Worm (Caenorhabditis elegans): Measurements from ENCODE around the gene CD4.11.

CD4.11 gene

DNA sequence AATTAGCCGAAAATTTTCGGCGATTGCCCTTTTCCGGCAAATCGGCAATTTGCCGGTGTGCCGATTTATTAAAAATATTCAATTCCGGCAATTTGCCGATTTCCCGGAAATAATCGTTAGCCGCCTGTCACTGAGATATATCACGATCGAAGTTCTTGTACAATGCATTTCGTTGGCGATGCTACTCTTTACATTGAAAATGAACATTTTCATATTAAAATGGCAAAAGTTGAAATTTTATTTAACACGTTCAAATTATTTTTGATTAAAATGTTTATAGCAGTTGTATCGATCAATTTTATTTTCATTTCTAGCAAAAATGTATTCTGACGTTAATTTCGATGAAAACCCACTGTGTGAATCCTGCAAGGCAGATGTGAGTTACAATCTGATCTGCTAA is 29.8 kb downstream of the CD4.11 start, which contains the start of gene M03E7.3:
M03E7.3 (plus strand) TSS at position 301 of the 400 bp plus-strand sequence.
- no peak for TF ChIP-seq ref-1 (GFP tag; conservative IDR thresholded peaks at IDR 0.05)
- no peak for TF ChIP-seq flt-1 (GFP tag; IDR thresholded peaks at IDR 0.05)
- TF ChIP-seq tab-1 (GFP tag; IDR thresholded peaks at IDR 0.05): no peak
- TF ChIP-seq klf-2 (GFP tag; conservative IDR thresholded peaks at IDR 0.05): no peak
- TF ChIP-seq T22C8.4 (GFP tag; IDR thresholded peaks at IDR 0.05): no peak
- no peak for TF ChIP-seq cog-1 (tag; optimal IDR thresholded peaks at IDR 0.05)

DNA sequence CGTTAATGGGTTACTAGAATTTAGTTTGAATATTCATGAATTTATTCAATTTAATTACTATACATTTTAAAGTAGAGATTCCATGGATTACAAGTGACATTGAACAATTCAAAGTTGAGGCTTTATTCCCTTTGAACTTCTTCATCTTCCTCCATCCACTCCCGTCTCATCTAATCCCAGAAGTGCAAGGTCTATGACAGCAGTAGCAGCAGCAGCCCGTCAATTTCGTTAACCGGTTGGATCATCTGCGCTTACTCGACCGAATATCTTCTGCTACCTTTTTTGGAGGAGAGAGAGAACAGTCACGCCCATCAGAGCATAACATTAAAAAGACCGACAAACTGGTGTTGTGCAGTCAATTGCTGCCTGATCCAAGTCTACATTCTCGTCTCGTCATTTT is 32.4 kb downstream of the CD4.11 start, which contains the start of gene M03E7.2:
M03E7.2 (plus strand) TSS at position 301 of the 400 bp plus-strand sequence.
- TF ChIP-seq flt-1 (GFP tag; IDR thresholded peaks at IDR 0.05) (no peak), T22C8.4 (GFP tag; IDR thresholded peaks at IDR 0.05) (no peak), cog-1 (tag; optimal IDR thresholded peaks at IDR 0.05) (no peak), tab-1 (GFP tag; IDR thresholded peaks at IDR 0.05) (no peak), klf-2 (GFP tag; conservative IDR thresholded peaks at IDR 0.05) (no peak)

DNA sequence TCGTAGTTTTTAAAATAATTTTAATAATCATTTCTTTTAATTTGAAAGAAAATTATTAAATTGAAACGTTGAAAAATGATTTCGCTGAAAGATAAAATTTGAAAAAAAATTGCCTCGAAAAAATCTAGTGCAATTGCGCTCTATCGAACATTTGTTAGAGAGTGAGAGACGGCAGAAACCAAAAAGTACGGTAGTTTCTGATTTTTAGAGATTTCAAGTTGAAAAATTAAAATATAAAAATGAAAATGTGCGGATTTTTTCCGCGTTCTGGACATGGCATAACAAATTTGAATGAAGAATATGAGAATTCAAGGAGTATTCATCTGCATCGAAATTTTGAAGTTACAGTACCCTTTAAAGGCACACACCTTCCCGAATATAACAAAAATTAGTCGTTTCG is 34.4 kb downstream of the CD4.11 start:
- no peak for TF ChIP-seq klf-2 (GFP tag; conservative IDR thresholded peaks at IDR 0.05)
- TF ChIP-seq flt-1 (GFP tag; IDR thresholded peaks at IDR 0.05): no peak
- TF ChIP-seq T22C8.4 (GFP tag; IDR thresholded peaks at IDR 0.05): no peak
- TF ChIP-seq ztf-29 (GFP tag; IDR thresholded peaks at IDR 0.05): no peak
- no peak for TF ChIP-seq cog-1 (tag; optimal IDR thresholded peaks at IDR 0.05)
- no peak for TF ChIP-seq ztf-23 (GFP tag; IDR thresholded peaks at IDR 0.05)
- no peak for TF ChIP-seq tab-1 (GFP tag; IDR thresholded peaks at IDR 0.05)
- TF ChIP-seq med-1 (GFP tag; optimal IDR thresholded peaks at IDR 0.05; ENCODE audit: insufficient read depth): no peak
- no peak for TF ChIP-seq ref-1 (GFP tag; conservative IDR thresholded peaks at IDR 0.05)

DNA sequence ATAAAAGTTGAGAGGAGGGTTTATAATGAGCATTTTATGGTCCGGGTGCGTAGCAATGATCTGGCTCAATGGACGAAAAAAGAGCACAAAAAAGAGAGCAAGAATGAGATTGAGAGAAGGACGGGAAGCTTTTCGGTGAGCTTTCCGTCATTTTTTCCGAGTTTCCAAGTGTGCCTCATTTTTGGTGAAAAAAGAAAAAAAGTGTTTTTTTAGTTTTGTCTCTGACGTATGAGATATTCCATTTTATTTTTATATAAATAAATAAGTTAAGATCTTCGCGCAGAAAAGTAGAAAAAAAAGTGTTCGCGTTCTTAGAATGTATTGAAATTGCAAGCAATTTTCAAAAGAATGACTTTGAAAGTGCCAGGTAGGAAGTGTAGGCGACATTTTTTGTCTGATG is 35.1 kb downstream of the CD4.11 start, which contains the start of gene memb-2:
memb-2 (minus strand) TSS at position 101 of the 400 bp plus-strand sequence.
- TF ChIP-seq ztf-29 (GFP tag; IDR thresholded peaks at IDR 0.05) (no peak), med-1 (GFP tag; optimal IDR thresholded peaks at IDR 0.05; ENCODE audit: insufficient read depth) (no peak), ztf-23 (GFP tag; IDR thresholded peaks at IDR 0.05) (no peak), flt-1 (GFP tag; IDR thresholded peaks at IDR 0.05) (no peak), klf-2 (GFP tag; conservative IDR thresholded peaks at IDR 0.05) (no peak), tab-1 (GFP tag; IDR thresholded peaks at IDR 0.05) (no peak), T22C8.4 (GFP tag; IDR thresholded peaks at IDR 0.05) (no peak), ref-1 (GFP tag; conservative IDR thresholded peaks at IDR 0.05) (no peak), cog-1 (tag; optimal IDR thresholded peaks at IDR 0.05) (no peak)

DNA sequence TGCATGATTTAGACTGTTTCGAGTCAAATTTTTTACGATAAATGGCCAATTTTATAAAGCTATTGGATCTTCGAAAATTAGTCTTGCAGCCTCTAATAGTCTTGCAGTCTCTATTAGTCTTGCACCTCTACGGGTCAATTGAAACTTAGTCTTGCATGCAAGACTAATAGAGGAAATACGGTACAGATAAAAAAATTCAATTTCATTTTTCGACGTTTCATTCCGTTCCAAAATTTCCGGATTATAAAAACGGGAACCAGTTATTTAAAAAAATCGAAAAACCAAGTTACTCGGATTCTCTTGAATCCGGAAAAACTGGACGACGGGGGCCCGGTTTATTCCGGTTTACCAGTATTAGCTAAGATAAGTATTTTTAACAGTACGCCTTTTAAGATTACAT is 36.5 kb downstream of the CD4.11 start, which contains the start of gene M03E7.1:
M03E7.1 (plus strand) TSS at position 301 of the 400 bp plus-strand sequence.
- TF ChIP-seq cog-1 (tag; optimal IDR thresholded peaks at IDR 0.05): no peak
- no peak for TF ChIP-seq flt-1 (GFP tag; IDR thresholded peaks at IDR 0.05)
- TF ChIP-seq ref-1 (GFP tag; conservative IDR thresholded peaks at IDR 0.05): no peak
- TF ChIP-seq klf-2 (GFP tag; conservative IDR thresholded peaks at IDR 0.05): no peak
- no peak for TF ChIP-seq ztf-29 (GFP tag; IDR thresholded peaks at IDR 0.05)
- TF ChIP-seq tab-1 (GFP tag; IDR thresholded peaks at IDR 0.05): no peak
- TF ChIP-seq med-1 (GFP tag; optimal IDR thresholded peaks at IDR 0.05; ENCODE audit: insufficient read depth): no peak
- TF ChIP-seq ztf-23 (GFP tag; IDR thresholded peaks at IDR 0.05): no peak
- TF ChIP-seq T22C8.4 (GFP tag; IDR thresholded peaks at IDR 0.05): no peak

DNA sequence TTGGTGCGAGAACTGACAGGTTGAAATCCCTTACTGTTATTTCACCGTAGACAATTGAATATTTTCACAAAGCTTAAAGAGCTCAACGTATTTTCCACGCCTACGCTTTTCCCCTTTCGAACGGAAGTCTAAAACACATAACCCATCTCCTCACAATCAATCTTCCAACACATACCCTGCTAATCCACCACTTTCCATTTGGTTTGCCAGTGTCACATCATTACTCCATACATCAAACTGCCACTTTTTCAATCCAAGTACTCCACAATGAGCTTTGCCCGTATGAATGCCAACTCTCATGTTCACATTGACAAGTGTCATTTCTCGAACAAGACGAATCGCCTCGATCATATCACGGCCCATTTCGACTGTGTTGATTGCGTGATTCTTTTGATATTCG is 43.1 kb downstream of the CD4.11 start:
- TF ChIP-seq ref-1 (GFP tag; conservative IDR thresholded peaks at IDR 0.05) (no peak), klf-2 (GFP tag; conservative IDR thresholded peaks at IDR 0.05) (no peak), cog-1 (tag; optimal IDR thresholded peaks at IDR 0.05) (no peak), med-1 (GFP tag; optimal IDR thresholded peaks at IDR 0.05; ENCODE audit: insufficient read depth) (no peak), flt-1 (GFP tag; IDR thresholded peaks at IDR 0.05) (no peak), ztf-23 (GFP tag; IDR thresholded peaks at IDR 0.05) (no peak), tab-1 (GFP tag; IDR thresholded peaks at IDR 0.05) (no peak), ztf-29 (GFP tag; IDR thresholded peaks at IDR 0.05) (no peak)

DNA sequence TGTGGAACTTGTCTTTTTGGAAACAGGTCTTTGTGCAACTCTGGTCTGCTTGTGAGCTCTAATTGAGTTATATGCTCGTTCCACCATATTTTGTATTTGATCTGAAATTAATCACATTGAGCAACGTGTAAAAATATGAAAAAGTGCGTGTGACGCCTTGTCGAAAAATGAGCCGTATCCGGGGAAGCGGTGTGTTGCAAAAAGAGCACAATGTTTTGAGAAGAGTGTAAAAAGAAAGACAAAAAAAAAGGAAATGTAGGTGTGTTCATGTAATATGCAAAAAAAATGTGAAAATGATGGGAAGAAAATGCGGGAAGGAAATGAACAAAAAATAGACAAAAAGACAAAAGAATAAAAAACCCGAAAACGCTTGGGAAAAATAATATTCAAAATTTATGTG is 45.9 kb downstream of the CD4.11 start, which contains the start of gene acy-4:
acy-4 (minus strand) TSS at position 101 of the 400 bp plus-strand sequence.
- TF ChIP-seq med-1 (GFP tag; optimal IDR thresholded peaks at IDR 0.05; ENCODE audit: insufficient read depth): no peak

DNA sequence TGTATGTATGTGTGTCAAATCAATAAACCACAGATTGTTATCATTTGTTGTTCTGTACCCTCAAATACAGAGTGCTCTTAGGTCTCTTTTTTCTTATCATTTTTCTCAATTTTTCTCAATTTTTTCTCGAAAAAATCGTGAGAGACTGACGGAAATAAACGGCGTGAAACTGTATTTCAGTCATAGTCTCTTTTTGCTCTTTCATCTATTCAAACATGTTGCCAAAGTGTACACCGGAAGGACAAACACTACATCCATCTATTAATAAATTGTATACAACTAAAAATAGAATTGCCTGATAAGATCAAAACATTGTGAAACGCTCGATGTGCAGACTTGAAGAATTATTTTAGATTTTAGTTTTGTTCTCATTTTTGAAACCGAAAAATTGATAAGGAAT is 49.5 kb downstream of the CD4.11 start:
- no peak for TF ChIP-seq klf-2 (GFP tag; conservative IDR thresholded peaks at IDR 0.05)
- TF ChIP-seq ztf-29 (GFP tag; IDR thresholded peaks at IDR 0.05): no peak
- TF ChIP-seq tab-1 (GFP tag; IDR thresholded peaks at IDR 0.05): no peak
- TF ChIP-seq ref-1 (GFP tag; conservative IDR thresholded peaks at IDR 0.05): no peak
- TF ChIP-seq T22C8.4 (GFP tag; IDR thresholded peaks at IDR 0.05): no peak
- no peak for TF ChIP-seq cog-1 (tag; optimal IDR thresholded peaks at IDR 0.05)
- no peak for TF ChIP-seq flt-1 (GFP tag; IDR thresholded peaks at IDR 0.05)
- no peak for TF ChIP-seq med-1 (GFP tag; optimal IDR thresholded peaks at IDR 0.05; ENCODE audit: insufficient read depth)
- TF ChIP-seq ztf-23 (GFP tag; IDR thresholded peaks at IDR 0.05): no peak
